Fruit fly (Drosophila melanogaster): ENCODE data around the gene CG11693.

CG11693 gene

dm6 chr3R:8333768-8334470 lies 23.3 kb upstream of the CG11693 start, which contains the start of gene Poxm (continued):
- TF ChIP-seq dan (GFP tag; IDR thresholded peaks at IDR 0.05), result peak; percentile 81
- peak; percentile 76; the same call in 2 of the 3 replicates for TF ChIP-seq Optix (GFP tag; IDR thresholded peaks at IDR 0.05)
- TF ChIP-seq sima (GFP tag; optimal IDR thresholded peaks at IDR 0.05), result no peak
- peak; percentile 69 for TF ChIP-seq CG14050 (GFP tag; IDR thresholded peaks at IDR 0.05)
- TF ChIP-seq pfk (GFP tag; optimal IDR thresholded peaks at IDR 0.05), result no peak
- no peak for TF ChIP-seq Dref (GFP tag; IDR thresholded peaks at IDR 0.05)
- peak; percentile 36 for TF ChIP-seq Kr (GFP tag; optimal IDR thresholded peaks at IDR 0.05)
- TF ChIP-seq CG1647 (GFP tag; optimal IDR thresholded peaks at IDR 0.05), result peak; percentile 44
- TF ChIP-seq Drgx (GFP tag; IDR thresholded peaks at IDR 0.05), result peak; percentile 92
- peak; percentile 69 for TF ChIP-seq ems (GFP tag; optimal IDR thresholded peaks at IDR 0.05)
- peak; percentile 73 for TF ChIP-seq peb (GFP tag; IDR thresholded peaks at IDR 0.05)
- peak; percentile 69 for TF ChIP-seq Lhr (GFP tag; optimal IDR thresholded peaks at IDR 0.05)
- peak; percentile 80 for TF ChIP-seq CG13296 (GFP tag; optimal IDR thresholded peaks at IDR 0.05)
- TF ChIP-seq CG9797 (GFP tag; optimal IDR thresholded peaks at IDR 0.05), result peak; percentile 23
- TF ChIP-seq CG16813 (GFP tag; IDR thresholded peaks at IDR 0.05; ENCODE audit: partially characterized antibody), result peak; percentile 56
- no peak for TF ChIP-seq hb (GFP tag; IDR thresholded peaks at IDR 0.05; ENCODE audit: partially characterized antibody)
- TF ChIP-seq gfzf (GFP tag; optimal IDR thresholded peaks at IDR 0.05), result no peak
- peak; percentile 89 for TF ChIP-seq CG15601 (tag; optimal IDR thresholded peaks at IDR 0.05)
- TF ChIP-seq tin (GFP tag; optimal IDR thresholded peaks at IDR 0.05), result peak; percentile 89
- TF ChIP-seq CG7928 (GFP tag; optimal IDR thresholded peaks at IDR 0.05), result peak; percentile 23
- TF ChIP-seq CG4328 (GFP tag; optimal IDR thresholded peaks at IDR 0.05), result peak; percentile 86
- peak; percentile 90 for TF ChIP-seq Sox102F (GFP tag; optimal IDR thresholded peaks at IDR 0.05)
- TF ChIP-seq Sry-β (GFP tag; optimal IDR thresholded peaks at IDR 0.05), result peak; percentile 32
- no peak for TF ChIP-seq Mes4 (GFP tag; optimal IDR thresholded peaks at IDR 0.05)
- no peak for TF ChIP-seq CG2129 (GFP tag; IDR thresholded peaks at IDR 0.05; ENCODE audit: partially characterized antibody)
- TF ChIP-seq her (GFP tag; optimal IDR thresholded peaks at IDR 0.05), result no peak
- TF ChIP-seq CG14667 (GFP tag; IDR thresholded peaks at IDR 0.05), result peak; percentile 90; the same call in 1 of the 2 replicates
- peak; percentile 94 for TF ChIP-seq Abd-B (GFP tag; optimal IDR thresholded peaks at IDR 0.05)
- peak; percentile 74 for TF ChIP-seq CG17328 (GFP tag; IDR thresholded peaks at IDR 0.05)
- no peak for TF ChIP-seq ftz-f1 (GFP tag; optimal IDR thresholded peaks at IDR 0.05)
- peak; percentile 92 for TF ChIP-seq CG11093 (GFP tag; IDR thresholded peaks at IDR 0.05)
- TF ChIP-seq CG1529 (GFP tag; optimal IDR thresholded peaks at IDR 0.05), result peak; percentile 90
- peak; percentile 67; the same call in 1 of the 2 replicates for TF ChIP-seq Doc2 (GFP tag; IDR thresholded peaks at IDR 0.05)
- no peak for TF ChIP-seq usp (GFP tag; optimal IDR thresholded peaks at IDR 0.05)
- TF ChIP-seq Hmr (GFP tag; optimal IDR thresholded peaks at IDR 0.05), result peak; percentile 82
- no peak for TF ChIP-seq CG18011 (GFP tag; optimal IDR thresholded peaks at IDR 0.05)
- peak; percentile 79 for TF ChIP-seq CG10366 (GFP tag; IDR thresholded peaks at IDR 0.05)
- TF ChIP-seq ham (GFP tag; IDR thresholded peaks at IDR 0.05), result 0 out of 2 replicates have a peak, but pooled peaks have one; percentile 30
- TF ChIP-seq CG3995 (GFP tag; optimal IDR thresholded peaks at IDR 0.05), result no peak
- TF ChIP-seq GATAe (GFP tag; conservative IDR thresholded peaks at IDR 0.05), result no peak
- TF ChIP-seq dati (GFP tag; IDR thresholded peaks at IDR 0.05), result 0 out of 2 replicates have a peak, but pooled peaks have one; percentile 28
- TF ChIP-seq nom (GFP tag; optimal IDR thresholded peaks at IDR 0.05), result peak; percentile 88
- TF ChIP-seq Meics (GFP tag; optimal IDR thresholded peaks at IDR 0.05), result peak; percentile 87
- peak; percentile 40 for TF ChIP-seq CG4707 (GFP tag; optimal IDR thresholded peaks at IDR 0.05)
- peak; percentile 98 for TF ChIP-seq nmo (GFP tag; optimal IDR thresholded peaks at IDR 0.05)
- TF ChIP-seq CG9727 (GFP tag; optimal IDR thresholded peaks at IDR 0.05), result peak; percentile 96
- peak; percentile 48; the same call in 1 of the 3 replicates for TF ChIP-seq Dbx (GFP tag; IDR thresholded peaks at IDR 0.05)
- TF ChIP-seq Bgb (GFP tag; IDR thresholded peaks at IDR 0.05; ENCODE audit: partially characterized antibody), result no peak
- peak; percentile 82; the same call in 1 of the 2 replicates for TF ChIP-seq wor (GFP tag; IDR thresholded peaks at IDR 0.05)

All from whole organism, embryonic.